Fruit fly (Drosophila melanogaster): ENCODE results near the gene CG33080.

The CG33080 gene

DNA sequence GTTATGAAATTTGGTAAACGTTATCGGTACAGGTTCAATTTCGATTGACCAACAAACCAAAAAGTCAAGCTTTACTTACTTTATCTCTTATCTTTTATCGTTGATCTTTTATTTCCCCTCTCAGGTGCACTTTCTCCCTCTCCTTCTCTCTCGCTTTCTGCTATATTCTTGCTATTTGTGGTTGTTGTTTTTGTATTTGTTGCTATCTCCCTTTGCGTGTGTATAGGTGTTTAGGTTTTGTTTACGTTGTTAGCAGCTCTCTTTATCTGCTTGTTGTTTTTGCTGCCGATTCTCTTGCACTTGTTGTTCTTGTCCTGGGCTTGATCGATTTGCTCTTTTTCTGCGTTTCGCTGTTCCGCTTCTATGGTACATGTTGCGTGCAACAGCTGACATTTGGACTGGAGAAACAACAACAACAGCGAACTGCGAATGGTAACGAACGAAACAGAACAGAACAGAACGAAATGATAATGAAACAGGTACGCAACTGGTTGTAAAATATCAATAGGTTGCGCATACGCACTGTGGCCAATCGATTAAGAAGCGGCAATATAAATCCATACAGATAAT is 26.8 kb upstream of the CG33080 start:
- no peak for TF ChIP-seq noc (tag; optimal IDR thresholded peaks at IDR 0.05)

DNA sequence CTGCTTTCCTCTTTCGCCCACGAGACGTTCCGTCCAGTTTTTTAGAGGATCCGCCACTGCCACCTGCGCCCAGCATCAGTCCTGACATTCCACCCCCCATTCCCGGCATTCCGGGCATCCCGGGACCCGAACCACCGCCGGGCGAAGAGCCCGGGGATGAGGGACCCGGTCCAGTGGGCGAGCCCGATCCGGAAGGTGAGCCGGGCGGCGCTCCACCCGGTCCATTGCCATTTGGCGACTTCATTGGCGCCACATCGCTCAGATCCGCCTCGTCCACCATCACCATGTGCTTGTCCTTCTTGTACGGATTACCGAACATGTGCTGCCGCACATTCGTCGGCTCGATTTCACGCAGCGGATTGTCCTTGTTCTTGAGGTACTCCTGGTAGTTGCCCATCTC is 24.0 kb upstream of the CG33080 start:
- no peak for TF ChIP-seq noc (tag; optimal IDR thresholded peaks at IDR 0.05)

DNA sequence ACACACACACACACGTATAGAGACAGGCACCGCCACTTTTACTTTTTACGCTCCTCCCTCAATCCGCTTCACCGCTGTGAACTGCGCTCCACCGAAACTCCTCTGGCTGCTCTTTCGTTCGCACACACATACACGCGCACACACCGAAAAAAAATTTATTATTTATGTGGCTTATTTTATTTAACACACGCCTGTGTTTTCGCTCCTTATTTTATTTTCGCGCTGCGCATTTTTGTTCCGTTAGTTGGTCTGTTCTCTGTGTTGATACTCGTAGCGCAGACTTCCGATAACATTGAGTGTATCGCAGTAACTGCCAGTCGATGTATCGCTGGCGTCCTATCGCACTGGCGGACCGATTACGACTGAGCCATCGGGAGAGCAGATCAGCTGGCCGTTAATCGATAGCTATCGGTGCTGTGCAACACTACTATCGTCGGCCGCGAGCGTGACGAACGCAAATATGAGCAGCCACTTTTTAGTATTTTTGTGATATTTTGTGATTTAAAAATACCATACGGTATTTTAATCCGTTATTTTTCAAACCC is 20.2 kb upstream of the CG33080 start, which contains the start of gene Snx27:
Gene Snx27, minus strand, starts transcription at position 356 of the 545 bp plus-strand sequence.
- peak; percentile 46 for TF ChIP-seq noc (tag; optimal IDR thresholded peaks at IDR 0.05)

DNA sequence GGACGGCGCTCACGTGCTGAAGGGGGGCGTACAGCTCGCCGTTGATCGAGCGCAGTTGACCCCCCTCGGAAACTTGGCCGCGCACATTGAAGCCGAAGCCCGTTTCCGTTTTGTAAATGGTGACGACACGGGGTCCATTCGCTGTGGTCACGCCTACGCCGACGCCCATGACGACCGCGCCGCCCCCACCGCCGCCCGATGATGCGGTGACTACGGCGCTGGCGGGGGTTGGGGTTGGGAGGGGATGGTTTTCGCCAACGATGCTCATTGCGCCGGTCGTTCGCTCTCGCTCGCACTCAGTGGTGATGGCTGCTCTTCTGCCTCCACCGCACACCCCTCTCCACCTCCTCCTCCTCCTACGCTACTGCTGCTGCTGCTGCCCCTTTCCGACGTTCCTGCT is 19.6 kb upstream of the CG33080 start:
- no peak for TF ChIP-seq noc (tag; optimal IDR thresholded peaks at IDR 0.05)

DNA sequence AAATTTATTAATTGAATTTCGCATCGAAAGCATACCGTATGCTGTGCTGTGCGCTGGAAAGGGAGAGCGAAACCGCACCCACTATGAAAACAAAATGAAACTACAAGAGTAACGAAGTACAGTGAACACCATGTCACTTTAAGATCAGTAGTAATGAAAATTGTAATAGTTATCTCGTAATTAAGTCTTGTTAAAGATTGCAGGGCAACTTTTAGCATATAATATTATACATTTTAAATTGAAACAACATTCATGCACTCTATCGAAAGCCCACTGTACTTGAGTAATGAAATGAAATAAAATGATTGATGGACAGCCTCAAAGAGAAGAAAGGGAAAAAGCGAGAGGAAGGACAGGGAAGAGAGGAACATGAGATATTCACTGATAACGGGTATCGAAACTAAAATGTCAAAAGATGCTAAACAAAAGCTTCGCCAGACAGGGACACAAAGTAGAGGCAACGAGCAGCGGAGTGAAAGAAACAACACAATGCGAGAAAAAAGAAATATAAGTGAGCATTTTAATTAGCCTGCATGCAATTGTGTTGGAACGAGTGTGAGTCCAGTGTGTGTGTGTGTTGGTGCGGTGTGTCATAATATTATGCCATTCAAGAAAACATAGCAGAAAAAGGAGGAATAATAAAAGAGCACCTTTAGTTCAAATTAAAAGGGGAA is 17.8 kb upstream of the CG33080 start:
- peak; percentile 97 for TF ChIP-seq noc (tag; optimal IDR thresholded peaks at IDR 0.05)

DNA sequence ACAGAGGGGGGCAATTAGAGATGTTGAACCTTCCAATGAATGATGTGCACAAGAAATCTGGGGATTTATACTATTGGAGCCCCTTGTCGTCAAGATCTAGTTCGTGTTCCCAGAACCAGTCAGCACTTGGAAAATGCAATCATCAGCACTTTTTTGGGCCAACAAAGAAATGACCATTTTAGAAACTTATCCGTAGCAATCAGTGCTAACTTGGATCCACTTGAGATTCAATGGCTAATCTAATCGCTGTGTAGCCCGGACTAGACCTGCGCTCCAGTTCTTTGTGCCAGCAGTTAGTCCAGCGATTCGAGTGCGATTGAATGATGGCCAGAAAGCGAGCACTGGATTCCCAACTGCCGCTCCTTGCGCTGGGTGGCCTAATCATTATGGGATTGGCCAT is 14.9 kb upstream of the CG33080 start, which contains the start of gene CG15773:
Gene CG15773, plus strand, starts transcription at position 301 of the 400 bp plus-strand sequence.
- TF ChIP-seq noc (tag; optimal IDR thresholded peaks at IDR 0.05) = no peak

DNA sequence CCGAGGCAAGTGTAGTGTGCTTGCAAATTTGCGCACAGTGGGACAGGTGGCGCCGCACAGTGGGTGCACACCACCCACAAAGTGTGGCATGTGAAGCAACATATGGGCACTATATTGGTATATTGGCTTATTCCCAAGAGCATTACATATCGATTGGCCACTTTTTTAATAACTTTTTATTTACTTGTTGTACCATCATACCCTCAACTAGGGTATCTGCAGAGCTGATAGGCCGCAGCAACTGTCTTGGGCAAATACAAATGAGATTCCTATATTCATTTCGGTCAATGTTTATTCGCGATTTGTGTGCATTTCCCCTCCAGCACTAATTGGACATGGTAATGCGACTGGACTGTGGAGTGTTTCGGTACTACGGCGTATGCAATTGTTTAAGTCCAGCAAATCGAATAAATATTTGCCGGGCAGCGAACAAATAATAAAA is 7.2 kb upstream of the CG33080 start:
- TF ChIP-seq noc (tag; optimal IDR thresholded peaks at IDR 0.05) = no peak

DNA sequence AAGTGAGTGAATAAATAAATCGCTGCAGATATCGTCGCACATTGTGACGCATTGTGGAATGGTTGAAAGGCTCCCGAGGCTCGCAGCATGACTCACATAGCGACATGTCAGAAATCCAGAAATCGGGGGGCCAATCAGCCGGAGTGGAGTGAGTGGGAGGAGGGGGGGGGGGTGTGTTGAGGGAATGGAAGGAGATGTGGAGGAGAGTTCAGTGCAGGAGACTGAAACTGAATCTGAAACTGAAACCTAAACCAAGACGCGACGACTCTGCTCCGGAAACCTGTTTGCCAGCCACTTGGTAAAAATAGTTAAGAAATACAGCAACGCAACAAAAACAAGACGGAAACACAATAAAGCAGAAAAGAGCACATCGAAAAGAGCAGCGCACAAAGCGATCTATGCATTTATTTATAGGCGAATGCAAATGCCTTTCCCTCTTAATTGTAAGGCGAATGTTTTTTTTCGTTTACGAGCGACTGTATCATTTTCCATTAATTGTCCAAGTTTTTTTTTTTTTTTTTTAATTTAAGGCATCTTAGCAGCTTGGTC is 6.6 kb upstream of the CG33080 start:
- TF ChIP-seq noc (tag; optimal IDR thresholded peaks at IDR 0.05) = no peak

DNA sequence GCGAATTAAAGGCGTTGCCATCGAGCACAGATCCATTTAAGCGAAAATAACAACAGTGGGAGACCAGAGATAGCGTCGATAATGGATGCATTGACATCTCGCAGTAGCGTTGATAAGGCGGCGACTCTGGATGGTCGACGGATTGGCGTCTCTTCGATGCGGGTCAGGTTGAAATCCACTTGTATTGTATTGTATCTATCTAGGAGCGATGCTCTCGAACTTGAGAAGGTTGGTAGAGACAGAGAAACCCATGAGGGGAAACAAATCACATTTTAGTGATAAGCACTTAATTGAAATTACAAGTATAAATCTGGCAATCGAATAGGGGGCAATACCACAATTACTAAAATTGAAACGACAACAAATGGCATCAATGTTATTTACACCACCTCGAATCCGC is 6.0 kb upstream of the CG33080 start:
- no peak for TF ChIP-seq noc (tag; optimal IDR thresholded peaks at IDR 0.05)

DNA sequence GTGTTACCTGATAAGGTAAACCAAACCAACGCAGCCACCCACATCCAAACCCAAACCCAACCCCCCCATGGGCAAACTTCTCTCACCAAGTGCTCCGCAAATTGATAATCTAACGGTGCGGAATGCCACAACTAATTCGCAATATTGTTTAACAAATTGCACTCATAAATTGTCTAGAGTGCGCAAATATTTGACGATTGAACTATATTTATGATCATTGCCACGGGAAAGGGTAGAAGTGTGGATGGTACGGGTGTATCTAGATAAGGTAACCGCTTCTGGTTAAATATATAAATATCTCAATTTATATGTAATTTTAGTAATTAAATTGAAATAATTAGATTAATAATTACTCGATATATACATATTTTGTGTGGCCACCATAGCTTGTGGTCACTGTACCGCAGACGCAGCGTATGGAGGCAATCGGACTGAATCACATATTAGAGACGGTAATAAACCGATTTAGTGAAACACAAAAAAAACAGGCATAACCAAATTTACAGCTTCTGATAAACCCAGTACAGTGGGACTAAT is 966 bp upstream of the CG33080 start:
- TF ChIP-seq noc (tag; optimal IDR thresholded peaks at IDR 0.05) = peak; percentile 98

DNA sequence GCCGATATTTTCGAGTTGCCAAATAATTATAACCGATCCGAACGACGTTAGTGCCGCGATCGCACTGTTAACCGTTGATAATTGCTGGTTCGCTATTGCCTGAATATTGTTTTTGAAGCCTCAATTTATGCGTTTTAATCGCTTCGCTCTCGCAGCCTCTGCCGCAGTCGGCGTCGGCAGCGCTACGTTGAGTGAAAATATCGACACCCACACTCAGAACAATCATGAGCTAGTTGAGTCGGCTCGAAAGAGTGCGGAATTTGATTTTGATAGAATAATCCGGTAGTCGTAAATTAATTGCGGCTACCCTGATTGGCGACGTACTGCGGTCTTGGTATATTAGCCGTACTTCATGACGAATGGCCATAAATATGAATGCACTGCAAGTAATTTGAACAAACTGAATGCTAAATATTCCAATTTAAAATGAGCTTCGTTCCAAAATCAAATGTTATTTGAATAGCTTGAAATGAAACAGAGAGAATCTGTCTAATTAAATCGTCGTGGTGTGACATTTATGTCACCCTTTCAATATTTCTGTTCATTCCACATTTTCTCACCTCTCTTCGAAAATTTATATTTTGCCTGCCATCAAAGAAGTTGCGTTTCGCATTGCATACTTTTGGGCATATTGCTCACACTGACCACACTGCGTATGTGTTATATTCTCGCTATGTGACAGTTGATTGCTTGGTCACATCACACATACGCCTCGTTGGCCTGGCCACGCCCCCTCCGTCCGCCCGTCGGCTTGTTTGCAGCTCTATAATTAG is 1.9 kb downstream of the CG33080 start:
- peak; percentile 95 for TF ChIP-seq noc (tag; optimal IDR thresholded peaks at IDR 0.05)

DNA sequence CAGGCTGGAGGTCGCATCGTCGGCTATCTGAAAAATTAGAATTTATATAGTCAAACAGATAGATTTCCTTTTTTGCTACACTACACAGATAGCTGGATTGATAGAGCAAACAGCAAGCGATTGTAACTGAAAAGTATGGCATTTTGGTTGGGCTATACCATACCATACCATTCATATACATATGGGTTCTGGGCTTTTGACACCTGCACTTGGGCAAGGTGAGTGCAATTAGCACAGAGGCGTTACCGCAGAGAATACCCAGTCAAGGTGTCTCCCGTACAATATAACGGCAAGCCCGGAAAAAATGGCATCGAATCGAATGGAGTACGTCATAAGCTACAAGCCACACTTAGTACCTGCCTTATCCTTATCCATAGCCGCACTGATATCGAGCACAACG is 2.8 kb downstream of the CG33080 start:
- TF ChIP-seq noc (tag; optimal IDR thresholded peaks at IDR 0.05) = no peak

DNA sequence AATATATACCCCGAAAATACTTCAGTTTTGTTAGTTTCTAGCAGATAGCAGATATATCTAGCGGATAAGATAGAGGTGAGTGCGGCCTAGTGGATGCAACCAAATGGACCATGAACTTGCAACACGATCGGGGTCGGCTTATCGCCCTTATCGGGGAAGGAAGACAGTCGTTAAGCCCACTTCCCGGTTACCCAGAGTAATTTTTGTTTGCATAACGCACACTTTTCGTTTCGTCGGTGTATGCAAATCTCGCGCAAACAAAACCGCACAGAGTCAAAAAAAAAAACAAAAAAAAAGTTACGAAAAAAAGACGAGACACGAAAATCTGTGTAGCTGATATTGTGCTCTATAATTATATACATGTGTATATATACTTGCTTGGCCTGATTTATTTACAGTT is 4.6 kb downstream of the CG33080 start:
- TF ChIP-seq noc (tag; optimal IDR thresholded peaks at IDR 0.05) = no peak

DNA sequence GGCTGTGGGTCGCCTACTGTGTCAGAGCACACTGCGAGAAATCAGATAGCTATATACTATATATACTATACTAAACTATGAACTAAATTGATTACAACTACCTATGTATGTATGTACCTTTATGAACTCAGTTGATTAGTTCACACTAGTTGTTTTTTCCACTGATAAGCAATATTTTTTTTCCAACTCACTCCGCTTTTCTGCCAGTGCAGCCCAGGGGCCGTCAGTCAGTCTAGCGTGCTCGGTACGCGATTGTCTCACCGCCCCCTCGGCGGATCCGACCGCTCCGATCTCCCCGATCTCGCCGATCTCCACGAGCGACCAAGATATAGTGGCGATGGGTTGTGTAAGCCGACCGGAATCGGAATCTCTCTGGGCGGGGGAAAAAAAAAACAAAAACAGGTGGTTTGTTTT is 11.7 kb downstream of the CG33080 start:
- peak; percentile 43 for TF ChIP-seq noc (tag; optimal IDR thresholded peaks at IDR 0.05)

DNA sequence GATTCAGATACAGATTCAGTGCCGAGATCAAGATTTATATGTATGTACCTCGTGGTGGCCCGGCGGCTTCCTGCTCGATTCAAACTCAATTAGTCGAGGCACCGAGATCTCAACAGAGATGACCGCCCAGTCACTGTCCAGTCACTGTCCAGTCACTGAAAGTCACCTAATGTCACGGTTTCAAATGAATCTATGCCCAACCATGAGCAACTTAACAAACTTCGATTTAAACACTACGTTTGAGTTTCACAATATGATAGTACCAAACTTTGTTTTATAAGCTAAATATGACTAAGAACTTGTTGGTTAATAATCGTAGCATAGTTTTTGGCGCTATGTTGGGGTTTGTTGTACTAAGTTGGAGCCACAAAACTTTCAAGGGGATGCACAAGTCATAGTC is 12.5 kb downstream of the CG33080 start:
- no peak for TF ChIP-seq noc (tag; optimal IDR thresholded peaks at IDR 0.05)

Measured in whole organism, larva.